Worm (Caenorhabditis elegans) whole organism, L2 larva: ENCODE data around the gene M110.7.

ENCODE experiments used
- ZK546.5 ChIP-seq: sonication (generic microtip); optimal IDR thresholded peaks from 2 replicates; lab custom pipeline; 2017; ENCODE audit warnings: missing biosample characterization, missing genetic modification characterization
- blmp-1 ChIP-seq: sonication (generic microtip); optimal IDR thresholded peaks from 2 replicates; lab custom pipeline; 2017; ENCODE audit warnings: missing genetic modification characterization, mild to moderate bottlenecking, missing compliant biosample characterization, antibody characterized with exemption, moderate library complexity; ENCODE audit not compliant: insufficient read depth
- elt-3 ChIP-seq: sonication (generic microtip); optimal IDR thresholded peaks from 2 replicates; lab custom pipeline; 2017; ENCODE audit warnings: missing biosample characterization, missing genetic modification characterization
- fos-1 ChIP-seq: fragments of 150-350 bp; optimal IDR thresholded peaks from 2 replicates; lab custom pipeline; 2014; ENCODE audit warnings: missing biosample characterization, missing genetic modification characterization
- unc-39 ChIP-seq: fragments of 150-350 bp; optimal IDR thresholded peaks from 2 replicates; lab custom pipeline; 2014; ENCODE audit warnings: missing biosample characterization, missing genetic modification characterization
- ztf-11 ChIP-seq: sonication (generic microtip); optimal IDR thresholded peaks from 2 replicates; lab custom pipeline; 2017; ENCODE audit warnings: missing biosample characterization, missing genetic modification characterization

ce11 chrII:8238155-8238554, 5.6 kb downstream of the M110.7 start, which contains the start of gene nlp-5:
- TF ChIP-seq blmp-1 (no peak), fos-1 (tag; lab: Kevin White, UChicago) (no peak), elt-3 (no peak), unc-39 (tag; lab: Kevin White, UChicago) (no peak), ztf-11 (tag; lab: Kevin White, UChicago) (no peak), ZK546.5 (tag; lab: Kevin White, UChicago) (no peak)
